Worm (Caenorhabditis elegans): Measurements from ENCODE around the gene sra-11.

DNA sequence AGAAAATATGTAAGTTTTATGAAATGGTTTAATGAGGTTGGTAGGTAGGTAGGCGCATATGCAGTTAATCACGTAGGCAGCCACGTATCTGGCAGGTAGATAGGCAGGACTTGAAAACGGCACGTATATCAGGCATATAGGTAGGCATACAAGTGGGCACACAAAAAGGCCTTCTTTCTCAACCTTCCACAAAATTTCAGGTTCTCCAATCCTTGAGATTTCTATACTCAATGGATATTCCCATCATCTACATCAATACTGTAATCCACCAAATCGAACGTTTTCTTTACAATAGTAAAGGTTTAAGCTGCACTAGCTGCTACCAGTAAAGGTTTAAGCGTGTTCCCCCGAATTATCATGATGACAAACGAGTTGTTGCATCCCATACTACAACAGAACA is 22.2 kb upstream of the sra-11 start:
- TF ChIP-seq hmbx-1 (tag; optimal IDR thresholded peaks at IDR 0.05) (no peak), hnd-1 (tag; optimal IDR thresholded peaks at IDR 0.05) (no peak), tbx-11 (GFP tag; IDR thresholded peaks at IDR 0.05) (no peak), ceh-13 (GFP tag; optimal IDR thresholded peaks at IDR 0.05) (no peak), ceh-36 (tag; optimal IDR thresholded peaks at IDR 0.05) (no peak), scrt-1 (GFP tag; IDR thresholded peaks at IDR 0.05) (no peak), tbx-37 (GFP tag; conservative IDR thresholded peaks at IDR 0.05) (no peak), ama-1 (optimal IDR thresholded peaks at IDR 0.05) (no peak)

Data from whole organism, early embryonic.